Worm (Caenorhabditis elegans) whole organism, midembryonic: ENCODE data around the gene F28D1.6.

ENCODE experiments used
- T22C8.4 ChIP-seq: fragments of 200-800 bp; sonication (Bioruptor generic); IDR thresholded peaks from 2 replicates; pipeline ENCODE4 v1.3.6; 2022; ENCODE audit warnings: missing genetic modification characterization, missing compliant biosample characterization
- cog-1 ChIP-seq: sonication (generic microtip); optimal IDR thresholded peaks from 2 replicates; lab custom pipeline; 2016; ENCODE audit warnings: missing genetic modification characterization, missing compliant biosample characterization
- flt-1 ChIP-seq: fragments of 200-800 bp; sonication (Bioruptor generic); IDR thresholded peaks from 2 replicates; pipeline ENCODE4 v1.3.6; 2022; ENCODE audit warnings: missing genetic modification characterization, missing compliant biosample characterization
- klf-2 ChIP-seq: fragments of 200-800 bp; sonication (Bioruptor generic); conservative IDR thresholded peaks from 2 replicates; pipeline ENCODE4 v1.3.6; 2022; ENCODE audit warnings: missing genetic modification reagents, missing genetic modification characterization, missing compliant biosample characterization
- med-1 ChIP-seq: sonication (generic microtip); optimal IDR thresholded peaks from 2 replicates; lab custom pipeline; 2017; ENCODE audit warnings: missing genetic modification characterization, mild to moderate bottlenecking, missing compliant biosample characterization, antibody characterized with exemption, missing genetic modification reagents; ENCODE audit not compliant: insufficient read depth
- tab-1 ChIP-seq: fragments of 200-800 bp; sonication (Bioruptor generic); IDR thresholded peaks from 2 replicates; pipeline ENCODE4 v1.3.6; 2022; ENCODE audit warnings: missing genetic modification characterization, missing compliant biosample characterization
- ztf-29 ChIP-seq: fragments of 200-800 bp; sonication (Bioruptor generic); IDR thresholded peaks from 2 replicates; pipeline ENCODE4 v1.3.6; 2022; ENCODE audit warnings: missing genetic modification reagents, missing genetic modification characterization, missing compliant biosample characterization

- TF ChIP-seq klf-2: no peak
- no peak for TF ChIP-seq ztf-29
- no peak for TF ChIP-seq T22C8.4 (GFP tag; lab: Robert Waterston, UW)
- no peak for TF ChIP-seq flt-1 (GFP tag; lab: Robert Waterston, UW)
- no peak for TF ChIP-seq cog-1 (tag; lab: Kevin White, UChicago)
- TF ChIP-seq med-1 (GFP tag; lab: Kevin White, UChicago): no peak
- TF ChIP-seq tab-1 (GFP tag; lab: Robert Waterston, UW): no peak
Observed at ce11 chrIV:12340885-12341284, 44.1 kb downstream of the F28D1.6 start.
